Worm (Caenorhabditis elegans) whole organism, L2 larva: Measurements from ENCODE around the gene M02E1.4.
A peak's percentile ranks its signal among the peaks of the same experiment; 100 is the strongest.

Source experiments
- C34F6.9 ChIP-seq: fragments of 150-350 bp; optimal IDR thresholded peaks from 2 replicates; lab custom pipeline; 2014; ENCODE audit warnings: missing biosample characterization, missing genetic modification characterization
- R02D3.7 ChIP-seq: fragments of 150-350 bp; optimal IDR thresholded peaks from 2 replicates; lab custom pipeline; 2014; ENCODE audit warnings: missing biosample characterization, missing genetic modification characterization
- Y55F3AM.14 ChIP-seq: fragments of 200-800 bp; sonication (Bioruptor generic); optimal IDR thresholded peaks from 2 replicates; lab custom pipeline; 2018; ENCODE audit warnings: mild to moderate bottlenecking, missing genetic modification characterization, missing compliant biosample characterization
- ZK546.5 ChIP-seq: sonication (generic microtip); optimal IDR thresholded peaks from 2 replicates; lab custom pipeline; 2017; ENCODE audit warnings: missing biosample characterization, missing genetic modification characterization
- alr-1 ChIP-seq: fragments of 150-350 bp; optimal IDR thresholded peaks from 2 replicates; lab custom pipeline; 2014; ENCODE audit warnings: missing biosample characterization, missing genetic modification characterization
- ama-1 ChIP-seq: fragments of 150-350 bp; optimal IDR thresholded peaks from 2 replicates; lab custom pipeline; 2018; ENCODE audit warnings: inconsistent platforms
- ceh-82 ChIP-seq: fragments of 150-350 bp; optimal IDR thresholded peaks from 2 replicates; lab custom pipeline; 2014; ENCODE audit warnings: missing biosample characterization, missing genetic modification characterization
- crh-2 ChIP-seq: sonication (generic microtip); optimal IDR thresholded peaks from 2 replicates; lab custom pipeline; 2017; ENCODE audit warnings: missing biosample characterization, missing genetic modification characterization
- fos-1 ChIP-seq: fragments of 150-350 bp; optimal IDR thresholded peaks from 2 replicates; lab custom pipeline; 2014; ENCODE audit warnings: missing biosample characterization, missing genetic modification characterization
- gmeb-1 ChIP-seq: fragments of 150-350 bp; optimal IDR thresholded peaks from 2 replicates; lab custom pipeline; 2014; ENCODE audit warnings: missing biosample characterization, missing genetic modification characterization
- lin-11 ChIP-seq: fragments of 150-350 bp; sonication (generic microtip); optimal IDR thresholded peaks from 2 replicates; lab custom pipeline; 2014; ENCODE audit warnings: missing biosample characterization, missing genetic modification characterization, inconsistent platforms, mixed read lengths
- lin-13 ChIP-seq: fragments of 150-350 bp; optimal IDR thresholded peaks from 2 replicates; lab custom pipeline; 2014; ENCODE audit warnings: missing biosample characterization, missing genetic modification reagents, missing genetic modification characterization
- lin-39 ChIP-seq: fragments of 150-350 bp; optimal IDR thresholded peaks from 2 replicates; lab custom pipeline; 2014; ENCODE audit warnings: missing biosample characterization, missing genetic modification reagents, missing genetic modification characterization
- lsy-2 ChIP-seq, 2 experiments: fragments of 150-350 bp in 1 of 2; sonication (generic microtip) in 1 of 2; optimal IDR thresholded peaks; 2 replicates each; lab custom pipeline; 2014 to 2017; ENCODE audit warnings: missing biosample characterization in 2 of 2, missing genetic modification characterization in 2 of 2
- mab-5 ChIP-seq: fragments of 150-350 bp; optimal IDR thresholded peaks from 2 replicates; lab custom pipeline; 2014; ENCODE audit warnings: missing biosample characterization, missing genetic modification characterization
- mbf-1 ChIP-seq: sonication (generic microtip); optimal IDR thresholded peaks from 2 replicates; lab custom pipeline; 2017; ENCODE audit warnings: missing biosample characterization, missing genetic modification characterization
- mdl-1 ChIP-seq, 2 experiments: fragments of 150-350 bp in 1 of 2; sonication (generic microtip) in 1 of 2; optimal IDR thresholded peaks; 2 replicates each; lab custom pipeline; 2017; ENCODE audit warnings: missing biosample characterization in 2 of 2, missing genetic modification characterization in 2 of 2
- nhr-10 ChIP-seq: sonication (generic microtip); optimal IDR thresholded peaks from 2 replicates; lab custom pipeline; 2017; ENCODE audit warnings: missing biosample characterization, missing genetic modification characterization
- nhr-11 ChIP-seq: fragments of 150-350 bp; optimal IDR thresholded peaks from 2 replicates; lab custom pipeline; 2014; ENCODE audit warnings: missing biosample characterization, missing genetic modification characterization
- nhr-12 ChIP-seq: fragments of 150-350 bp; optimal IDR thresholded peaks from 2 replicates; lab custom pipeline; 2014; ENCODE audit warnings: missing biosample characterization, missing genetic modification characterization
- nhr-129 ChIP-seq: fragments of 150-350 bp; optimal IDR thresholded peaks from 2 replicates; lab custom pipeline; 2014; ENCODE audit warnings: missing biosample characterization, missing genetic modification characterization
- nhr-23 ChIP-seq: fragments of 150-350 bp; optimal IDR thresholded peaks from 2 replicates; lab custom pipeline; 2014; ENCODE audit warnings: missing biosample characterization, missing genetic modification reagents, missing genetic modification characterization
- nhr-237 ChIP-seq: fragments of 150-350 bp; optimal IDR thresholded peaks from 2 replicates; lab custom pipeline; 2014; ENCODE audit warnings: missing biosample characterization, missing genetic modification characterization
- nhr-25 ChIP-seq: fragments of 150-350 bp; sonication (generic microtip); optimal IDR thresholded peaks from 3 replicates; lab custom pipeline; 2014; ENCODE audit warnings: missing biosample characterization, missing genetic modification characterization
- nhr-6 ChIP-seq: fragments of 150-350 bp; optimal IDR thresholded peaks from 2 replicates; lab custom pipeline; 2014; ENCODE audit warnings: missing biosample characterization, missing genetic modification characterization
- nhr-77 ChIP-seq: fragments of 150-350 bp; optimal IDR thresholded peaks from 2 replicates; lab custom pipeline; 2014; ENCODE audit warnings: missing biosample characterization, missing genetic modification characterization
- peb-1 ChIP-seq: fragments of 150-350 bp; optimal IDR thresholded peaks from 2 replicates; lab custom pipeline; 2014; ENCODE audit warnings: missing biosample characterization, missing genetic modification characterization
- sem-4 ChIP-seq: fragments of 150-350 bp; optimal IDR thresholded peaks from 2 replicates; lab custom pipeline; 2014; ENCODE audit warnings: missing biosample characterization, missing genetic modification reagents, missing genetic modification characterization
- sma-3 ChIP-seq: sonication (generic microtip); optimal IDR thresholded peaks from 2 replicates; lab custom pipeline; 2016; ENCODE audit warnings: missing genetic modification reagents, missing genetic modification characterization, missing compliant biosample characterization
- sma-9 ChIP-seq, 2 experiments: fragments of 150-350 bp in 1 of 2; sonication (generic microtip) in 1 of 2; optimal IDR thresholded peaks; 2 replicates each; lab custom pipeline; 2014 to 2016; ENCODE audit warnings: missing genetic modification characterization in 2 of 2, mild to moderate bottlenecking in 1 of 2, missing biosample characterization in 1 of 2, missing compliant biosample characterization in 1 of 2, missing genetic modification reagents in 1 of 2, moderate library complexity in 1 of 2
- snpc-4 ChIP-seq: fragments of 150-350 bp; optimal IDR thresholded peaks from 2 replicates; lab custom pipeline; 2014; ENCODE audit warnings: missing biosample characterization, missing genetic modification characterization
- unc-39 ChIP-seq: fragments of 150-350 bp; optimal IDR thresholded peaks from 2 replicates; lab custom pipeline; 2014; ENCODE audit warnings: missing biosample characterization, missing genetic modification characterization
- unc-55 ChIP-seq: fragments of 150-350 bp; sonication (generic microtip); optimal IDR thresholded peaks from 3 replicates; lab custom pipeline; 2014; ENCODE audit warnings: missing biosample characterization, missing genetic modification reagents, missing genetic modification characterization
- unc-62 ChIP-seq: fragments of 150-350 bp; optimal IDR thresholded peaks from 2 replicates; lab custom pipeline; 2014; ENCODE audit warnings: missing biosample characterization, missing genetic modification reagents, missing genetic modification characterization
- zag-1 ChIP-seq: fragments of 150-350 bp; optimal IDR thresholded peaks from 2 replicates; lab custom pipeline; 2014; ENCODE audit warnings: missing biosample characterization, missing genetic modification characterization
- ztf-1 ChIP-seq: fragments of 200-800 bp; sonication (Bioruptor generic); conservative IDR thresholded peaks from 2 replicates; pipeline ENCODE4 v1.3.6; 2022; ENCODE audit warnings: missing genetic modification characterization, missing compliant biosample characterization
- ztf-11 ChIP-seq: sonication (generic microtip); optimal IDR thresholded peaks from 2 replicates; lab custom pipeline; 2017; ENCODE audit warnings: missing biosample characterization, missing genetic modification characterization

Gene M02E1.4

DNA sequence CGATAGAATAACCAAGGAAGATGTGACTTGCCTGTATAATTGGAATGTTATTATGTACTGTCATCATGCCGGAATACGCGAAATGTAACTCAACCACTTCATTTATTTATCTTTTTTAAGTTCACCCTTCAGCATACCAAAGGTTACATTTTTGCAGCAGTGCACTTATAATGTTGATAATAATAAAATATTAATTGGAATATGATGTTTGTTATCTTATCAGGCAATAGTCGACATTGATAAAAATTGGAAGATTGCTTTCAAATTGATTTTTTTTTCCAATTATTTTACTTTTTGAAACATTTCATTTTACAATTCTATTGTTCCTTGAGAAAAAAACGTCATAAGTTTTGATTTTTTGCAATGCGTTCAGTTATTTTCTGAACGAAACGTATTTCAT lies 14.0 kb upstream of the M02E1.4 start:
- TF ChIP-seq mbf-1, result no peak
- TF ChIP-seq ceh-82 (tag; lab: Kevin White, UChicago), result no peak
- TF ChIP-seq mab-5 (tag; lab: Kevin White, UChicago), result no peak
- no peak for TF ChIP-seq sma-3 (GFP tag; lab: Kevin White, UChicago)
- no peak for TF ChIP-seq ZK546.5
- peak; percentile 64 for TF ChIP-seq fos-1

ce11 chrX:300250-300649 lies 12.8 kb upstream of the M02E1.4 start:
- TF ChIP-seq nhr-129 (tag; lab: Kevin White, UChicago), result peak; percentile 49
- no peak for TF ChIP-seq unc-62
- peak; percentile 10 for TF ChIP-seq sma-9 (GFP tag; optimal IDR thresholded peaks at IDR 0.05; lab: Kevin White, UChicago)
- no peak for TF ChIP-seq sma-9 (tag; optimal IDR thresholded peaks at IDR 0.05; lab: Kevin White, UChicago)

ce11 chrX:301530-301929 lies 11.5 kb upstream of the M02E1.4 start, which contains the start of gene gcp-2.1:
Gene gcp-2.1, plus strand, starts transcription at chrX:301830.
- TF ChIP-seq nhr-11 (tag; lab: Kevin White, UChicago) (no peak), gmeb-1 (no peak), peb-1 (tag; lab: Kevin White, UChicago) (no peak), unc-55 (GFP tag; lab: Kevin White, UChicago) (no peak), mdl-1 (tag; optimal IDR thresholded peaks at IDR 0.05; lab: Kevin White, UChicago) (no peak), alr-1 (tag; lab: Kevin White, UChicago) (no peak), lin-13 (no peak), nhr-237 (no peak), snpc-4 (tag; lab: Kevin White, UChicago) (no peak), fos-1 (no peak)

- TF ChIP-seq nhr-10 (tag; lab: Kevin White, UChicago), result no peak
- no peak for TF ChIP-seq ztf-11 (tag; lab: Kevin White, UChicago)
- no peak for TF ChIP-seq nhr-11 (tag; lab: Kevin White, UChicago)
- no peak for TF ChIP-seq nhr-77 (tag; lab: Kevin White, UChicago)
- TF ChIP-seq R02D3.7 (tag; lab: Kevin White, UChicago), result no peak
- TF ChIP-seq unc-39 (tag; lab: Kevin White, UChicago), result no peak
- TF ChIP-seq nhr-129 (tag; lab: Kevin White, UChicago), result no peak
- no peak for TF ChIP-seq lin-11 (tag; lab: Kevin White, UChicago)
- TF ChIP-seq ama-1 (lab: Kevin White, UChicago), result no peak
- no peak for TF ChIP-seq nhr-25
- TF ChIP-seq mbf-1, result no peak
- TF ChIP-seq nhr-23 (tag; lab: Kevin White, UChicago), result no peak
- no peak for TF ChIP-seq sma-3 (GFP tag; lab: Kevin White, UChicago)
- TF ChIP-seq ztf-1 (GFP tag; lab: Robert Waterston, UW), result no peak
- TF ChIP-seq sem-4 (tag; lab: Kevin White, UChicago), result no peak
- no peak for TF ChIP-seq Y55F3AM.14 (GFP tag; lab: Kevin White, UChicago)
- TF ChIP-seq sma-9 (GFP tag; optimal IDR thresholded peaks at IDR 0.05; lab: Kevin White, UChicago), result no peak
- no peak for TF ChIP-seq sma-9 (tag; optimal IDR thresholded peaks at IDR 0.05; lab: Kevin White, UChicago)
- TF ChIP-seq crh-2, result no peak
- no peak for TF ChIP-seq zag-1 (tag; lab: Kevin White, UChicago)
- no peak for TF ChIP-seq lin-39
- TF ChIP-seq, all 48 proteins: peak for 0
Measured at ce11 chrX:305057-305456, 8.0 kb upstream of the M02E1.4 start.

DNA sequence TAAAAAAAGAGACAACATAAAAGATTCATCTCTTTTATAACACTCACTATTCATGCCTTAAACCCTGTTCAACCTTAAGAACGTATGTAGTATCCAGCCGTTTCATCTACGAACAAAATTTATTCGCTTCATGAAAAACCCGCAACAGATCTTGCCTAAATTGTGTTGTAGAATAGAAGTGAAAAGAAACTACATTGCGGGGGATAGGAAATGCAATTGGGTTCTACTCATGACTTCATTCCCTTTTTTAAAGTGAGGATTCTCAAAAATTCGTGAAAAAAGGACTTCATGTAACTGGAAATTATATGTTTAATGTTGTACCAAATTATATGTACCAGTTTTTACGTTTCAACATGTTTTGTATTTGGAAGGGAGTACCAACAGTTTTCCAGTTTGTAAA lies 4.0 kb upstream of the M02E1.4 start:
- TF ChIP-seq C34F6.9, result no peak
- TF ChIP-seq lsy-2 (tag; optimal IDR thresholded peaks at IDR 0.05; lab: Kevin White, UChicago), result no peak
- TF ChIP-seq nhr-6 (tag; lab: Kevin White, UChicago), result no peak
- no peak for TF ChIP-seq unc-62
- TF ChIP-seq lin-13, result no peak
- no peak for TF ChIP-seq sma-9 (GFP tag; optimal IDR thresholded peaks at IDR 0.05; lab: Kevin White, UChicago)
- no peak for TF ChIP-seq sma-9 (tag; optimal IDR thresholded peaks at IDR 0.05; lab: Kevin White, UChicago)
- no peak for TF ChIP-seq nhr-12
- no peak for TF ChIP-seq lin-11 (tag; lab: Kevin White, UChicago)
- no peak for TF ChIP-seq snpc-4 (tag; lab: Kevin White, UChicago)
- TF ChIP-seq nhr-77 (tag; lab: Kevin White, UChicago), result no peak
- no peak for TF ChIP-seq sem-4 (tag; lab: Kevin White, UChicago)
- no peak for TF ChIP-seq nhr-237
- TF ChIP-seq ama-1 (lab: Kevin White, UChicago), result no peak
- TF ChIP-seq, all 48 proteins: peak for 0
